Worm (Caenorhabditis elegans): Measurements from ENCODE around the gene T05A8.2.

ce11 chrII:2700229-2700628 is 10.6 kb downstream of the T05A8.2 start, which contains the start of gene sri-61:
- no peak for TF ChIP-seq nhr-11 (tag; optimal IDR thresholded peaks at IDR 0.05)
- no peak for TF ChIP-seq elt-2 (tag; optimal IDR thresholded peaks at IDR 0.05)

All from whole organism, L1 larva.